Fruit fly (Drosophila melanogaster) whole organism, embryonic: ENCODE data around the gene Bro.

Source experiments
- Bdp1 ChIP-seq: fragments of 200-800 bp; sonication (Bioruptor generic); optimal IDR thresholded peaks from 3 replicates; lab custom pipeline; 2016; ENCODE audit warnings: missing biosample characterization, missing genetic modification characterization
- Blimp-1 ChIP-seq: fragments of 200-800 bp; sonication (Bioruptor generic); optimal IDR thresholded peaks from 3 replicates; lab custom pipeline; 2018; ENCODE audit warnings: missing biosample characterization, missing genetic modification characterization, mild to moderate bottlenecking, moderate library complexity, missing genetic modification reagents
- BtbVII ChIP-seq: fragments of 200-800 bp; sonication (Bioruptor generic); optimal IDR thresholded peaks from 3 replicates; lab custom pipeline; 2017; ENCODE audit warnings: missing biosample characterization, mild to moderate bottlenecking, missing genetic modification characterization
- CG10267 ChIP-seq: fragments of 200-800 bp; sonication (Bioruptor generic); optimal IDR thresholded peaks from 2 replicates; lab custom pipeline; 2018; ENCODE audit warnings: missing biosample characterization, mild to moderate bottlenecking, missing genetic modification characterization, moderate library complexity
- CG10274 ChIP-seq: fragments of 200-800 bp; sonication (Bioruptor generic); optimal IDR thresholded peaks from 3 replicates; lab custom pipeline; 2017; ENCODE audit warnings: missing biosample characterization, mild to moderate bottlenecking, missing genetic modification characterization
- CG12071 ChIP-seq: fragments of 200-800 bp; sonication (Bioruptor generic); optimal IDR thresholded peaks from 3 replicates; lab custom pipeline; 2018; ENCODE audit warnings: missing biosample characterization, mild to moderate bottlenecking, missing genetic modification characterization
- CG12391 ChIP-seq: fragments of 200-800 bp; sonication (Bioruptor generic); optimal IDR thresholded peaks from 3 replicates; lab custom pipeline; 2018; ENCODE audit warnings: missing biosample characterization, mild to moderate bottlenecking, missing genetic modification characterization, moderate library complexity
- CG14014 ChIP-seq: fragments of 200-800 bp; sonication (Bioruptor generic); IDR thresholded peaks from 2 replicates; pipeline ENCODE4 v1.3.6; 2022; ENCODE audit warnings: missing biosample characterization, missing genetic modification characterization
- CG1529 ChIP-seq: fragments of 200-800 bp; sonication (Bioruptor generic); optimal IDR thresholded peaks from 3 replicates; lab custom pipeline; 2018; ENCODE audit warnings: missing biosample characterization, missing genetic modification characterization
- CG15479 ChIP-seq: fragments of 200-800 bp; sonication (Bioruptor generic); optimal IDR thresholded peaks from 3 replicates; lab custom pipeline; 2019; ENCODE audit warnings: missing biosample characterization, mild to moderate bottlenecking, missing genetic modification characterization, moderate library complexity
- CG1603 ChIP-seq: fragments of 200-800 bp; sonication (Bioruptor generic); optimal IDR thresholded peaks from 2 replicates; lab custom pipeline; 2019; ENCODE audit warnings: missing biosample characterization, mild to moderate bottlenecking, missing genetic modification characterization, moderate library complexity
- CG2202 ChIP-seq: fragments of 200-800 bp; sonication (Bioruptor generic); optimal IDR thresholded peaks from 2 replicates; lab custom pipeline; 2018; ENCODE audit warnings: missing biosample characterization, mild to moderate bottlenecking, missing genetic modification characterization
- CG2712 ChIP-seq: fragments of 200-800 bp; optimal IDR thresholded peaks from 3 replicates; lab custom pipeline; 2019; ENCODE audit warnings: missing biosample characterization, mild to moderate bottlenecking, missing genetic modification characterization, moderate library complexity
- CG31388 ChIP-seq: fragments of 200-800 bp; sonication (Bioruptor generic); optimal IDR thresholded peaks from 2 replicates; lab custom pipeline; 2016; ENCODE audit warnings: missing biosample characterization, missing genetic modification characterization
- CG32532 ChIP-seq: fragments of 200-800 bp; sonication (Bioruptor generic); IDR thresholded peaks from 2 replicates; pipeline ENCODE4 v1.3.6; 2022; ENCODE audit warnings: missing biosample characterization, missing genetic modification characterization
- CG6765 ChIP-seq: fragments of 200-800 bp; sonication (Bioruptor generic); optimal IDR thresholded peaks from 3 replicates; lab custom pipeline; 2017; ENCODE audit warnings: missing biosample characterization, mild to moderate bottlenecking, missing genetic modification characterization
- CG9437 ChIP-seq: fragments of 200-800 bp; sonication (Bioruptor generic); optimal IDR thresholded peaks from 2 replicates; lab custom pipeline; 2018; ENCODE audit warnings: missing biosample characterization, mild to moderate bottlenecking, missing genetic modification characterization
- CoRest ChIP-seq: fragments of 200-800 bp; sonication (Bioruptor generic); optimal IDR thresholded peaks from 3 replicates; lab custom pipeline; 2018; ENCODE audit warnings: missing biosample characterization, mild to moderate bottlenecking, missing genetic modification characterization, moderate library complexity
- D19A ChIP-seq: fragments of 200-800 bp; optimal IDR thresholded peaks from 3 replicates; lab custom pipeline; 2019; ENCODE audit warnings: missing biosample characterization, mild to moderate bottlenecking, missing genetic modification characterization, moderate library complexity
- HLH4C ChIP-seq: fragments of 200-800 bp; sonication (Bioruptor generic); IDR thresholded peaks from 3 replicates; pipeline ENCODE4 v1.3.6; 2022; ENCODE audit warnings: missing biosample characterization, missing genetic modification characterization; ENCODE audit not compliant: partially characterized antibody
- Hand ChIP-seq: fragments of 200-800 bp; sonication (Bioruptor generic); optimal IDR thresholded peaks from 2 replicates; lab custom pipeline; 2017; ENCODE audit warnings: mild to moderate bottlenecking, missing biosample characterization, missing genetic modification reagents, missing genetic modification characterization
- HmgD ChIP-seq: fragments of 200-800 bp; sonication (Bioruptor generic); optimal IDR thresholded peaks from 3 replicates; lab custom pipeline; 2016; ENCODE audit warnings: missing biosample characterization, missing genetic modification characterization
- MTF-1 ChIP-seq: fragments of 200-800 bp; sonication (Bioruptor generic); optimal IDR thresholded peaks from 2 replicates; lab custom pipeline; 2018; ENCODE audit warnings: missing biosample characterization, mild to moderate bottlenecking, missing genetic modification characterization, borderline replicate concordance
- Med ChIP-seq: fragments of 200-800 bp; sonication (Bioruptor generic); peaks from one replicate; lab custom pipeline; 2016; ENCODE audit warnings: missing biosample characterization, missing genetic modification characterization, mild to moderate bottlenecking, inconsistent platforms, moderate library complexity
- Oli ChIP-seq: fragments of 200-800 bp; sonication (Bioruptor generic); optimal IDR thresholded peaks from 2 replicates; lab custom pipeline; 2018; ENCODE audit warnings: missing biosample characterization, mild to moderate bottlenecking, missing genetic modification characterization, moderate library complexity
- Sry-δ ChIP-seq: fragments of 200-800 bp; sonication (Bioruptor generic); optimal IDR thresholded peaks from 2 replicates; lab custom pipeline; 2016; ENCODE audit warnings: missing biosample characterization, missing genetic modification characterization
- Xrp1 ChIP-seq: fragments of 200-800 bp; sonication (Bioruptor generic); IDR thresholded peaks from 2 replicates; pipeline ENCODE4 v1.3.6; 2022; ENCODE audit warnings: missing biosample characterization, missing genetic modification characterization
- ac ChIP-seq: fragments of 200-800 bp; sonication (Bioruptor generic); optimal IDR thresholded peaks from 3 replicates; lab custom pipeline; 2017; ENCODE audit warnings: missing biosample characterization, mild to moderate bottlenecking, missing genetic modification characterization
- ap ChIP-seq: fragments of 200-800 bp; sonication (Bioruptor generic); IDR thresholded peaks from 2 replicates; pipeline ENCODE4 v1.3.6; 2022; ENCODE audit warnings: missing biosample characterization, missing genetic modification characterization
- ase ChIP-seq: fragments of 200-800 bp; sonication (Bioruptor generic); IDR thresholded peaks from 3 replicates; pipeline ENCODE4 v1.3.6; 2022; ENCODE audit warnings: missing biosample characterization, missing genetic modification characterization
- bbx ChIP-seq: fragments of 200-800 bp; sonication (Bioruptor generic); IDR thresholded peaks from 2 replicates; pipeline ENCODE4 v1.3.6; 2022; ENCODE audit warnings: missing biosample characterization, missing genetic modification characterization; ENCODE audit not compliant: partially characterized antibody
- bcd ChIP-seq: fragments of 200-800 bp; sonication (Bioruptor generic); optimal IDR thresholded peaks from 2 replicates; lab custom pipeline; 2017; ENCODE audit warnings: missing biosample characterization, mild to moderate bottlenecking, missing genetic modification characterization
- cad ChIP-seq: fragments of >200 bp; optimal IDR thresholded peaks from 2 replicates; lab custom pipeline; 2017; ENCODE audit warnings: missing biosample characterization, missing genetic modification characterization
- croc ChIP-seq: fragments of 200-800 bp; sonication (Bioruptor generic); conservative IDR thresholded peaks from 3 replicates; pipeline ENCODE4 v1.3.6; 2022; ENCODE audit warnings: missing biosample characterization, missing genetic modification characterization
- fd64A ChIP-seq: fragments of 200-800 bp; sonication (Bioruptor generic); optimal IDR thresholded peaks from 3 replicates; lab custom pipeline; 2018; ENCODE audit warnings: missing biosample characterization, mild to moderate bottlenecking, missing genetic modification characterization
- fu2 ChIP-seq: fragments of 200-800 bp; sonication (Bioruptor generic); optimal IDR thresholded peaks from 2 replicates; lab custom pipeline; 2016; ENCODE audit warnings: missing biosample characterization, missing genetic modification characterization
- gem ChIP-seq: fragments of 200-800 bp; sonication (Bioruptor generic); optimal IDR thresholded peaks from 2 replicates; lab custom pipeline; 2019; ENCODE audit warnings: missing biosample characterization, mild to moderate bottlenecking, missing genetic modification characterization, moderate library complexity
- jing ChIP-seq: fragments of 200-800 bp; sonication (Bioruptor generic); optimal IDR thresholded peaks from 2 replicates; lab custom pipeline; 2018; ENCODE audit warnings: missing biosample characterization, mild to moderate bottlenecking, missing genetic modification characterization
- kay ChIP-seq: fragments of 200-800 bp; sonication (Bioruptor generic); optimal IDR thresholded peaks from 2 replicates; lab custom pipeline; 2016; ENCODE audit warnings: missing biosample characterization, missing genetic modification characterization
- lilli ChIP-seq: fragments of 200-800 bp; sonication (Bioruptor generic); optimal IDR thresholded peaks from 3 replicates; lab custom pipeline; 2016; ENCODE audit warnings: missing biosample characterization, missing genetic modification characterization
- luna ChIP-seq: fragments of 200-800 bp; sonication (Bioruptor generic); optimal IDR thresholded peaks from 2 replicates; lab custom pipeline; 2016; ENCODE audit warnings: missing biosample characterization, missing genetic modification characterization
- mirr ChIP-seq: fragments of 200-800 bp; sonication (Bioruptor generic); optimal IDR thresholded peaks from 3 replicates; lab custom pipeline; 2018; ENCODE audit warnings: missing biosample characterization, mild to moderate bottlenecking, missing genetic modification characterization
- mld ChIP-seq: fragments of 200-800 bp; sonication (Bioruptor generic); IDR thresholded peaks from 3 replicates; pipeline ENCODE4 v1.3.6; 2022; ENCODE audit warnings: missing biosample characterization, missing genetic modification characterization; ENCODE audit not compliant: partially characterized antibody
- nerfin-2 ChIP-seq: fragments of 200-800 bp; sonication (Bioruptor generic); IDR thresholded peaks from 2 replicates; pipeline ENCODE4 v1.3.6; 2022; ENCODE audit warnings: missing biosample characterization, missing genetic modification characterization; ENCODE audit not compliant: partially characterized antibody
- p53 ChIP-seq: fragments of 200-800 bp; sonication (Bioruptor generic); optimal IDR thresholded peaks from 2 replicates; lab custom pipeline; 2016; ENCODE audit warnings: missing biosample characterization, missing genetic modification characterization
- phol ChIP-seq: fragments of 200-800 bp; sonication (Bioruptor generic); optimal IDR thresholded peaks from 3 replicates; lab custom pipeline; 2018; ENCODE audit warnings: missing biosample characterization, mild to moderate bottlenecking, missing genetic modification characterization, moderate library complexity
- pita ChIP-seq: fragments of 200-800 bp; sonication (Bioruptor generic); optimal IDR thresholded peaks from 2 replicates; lab custom pipeline; 2017; ENCODE audit warnings: missing biosample characterization, mild to moderate bottlenecking, missing genetic modification characterization
- tin ChIP-seq: fragments of 200-800 bp; sonication (Bioruptor generic); optimal IDR thresholded peaks from 3 replicates; lab custom pipeline; 2016; ENCODE audit warnings: missing biosample characterization, missing genetic modification characterization
- unc-4 ChIP-seq: fragments of 200-800 bp; sonication (Bioruptor generic); IDR thresholded peaks from 2 replicates; pipeline ENCODE4 v1.3.6; 2022; ENCODE audit warnings: missing biosample characterization, missing genetic modification characterization; ENCODE audit not compliant: partially characterized antibody

Bro gene

DNA sequence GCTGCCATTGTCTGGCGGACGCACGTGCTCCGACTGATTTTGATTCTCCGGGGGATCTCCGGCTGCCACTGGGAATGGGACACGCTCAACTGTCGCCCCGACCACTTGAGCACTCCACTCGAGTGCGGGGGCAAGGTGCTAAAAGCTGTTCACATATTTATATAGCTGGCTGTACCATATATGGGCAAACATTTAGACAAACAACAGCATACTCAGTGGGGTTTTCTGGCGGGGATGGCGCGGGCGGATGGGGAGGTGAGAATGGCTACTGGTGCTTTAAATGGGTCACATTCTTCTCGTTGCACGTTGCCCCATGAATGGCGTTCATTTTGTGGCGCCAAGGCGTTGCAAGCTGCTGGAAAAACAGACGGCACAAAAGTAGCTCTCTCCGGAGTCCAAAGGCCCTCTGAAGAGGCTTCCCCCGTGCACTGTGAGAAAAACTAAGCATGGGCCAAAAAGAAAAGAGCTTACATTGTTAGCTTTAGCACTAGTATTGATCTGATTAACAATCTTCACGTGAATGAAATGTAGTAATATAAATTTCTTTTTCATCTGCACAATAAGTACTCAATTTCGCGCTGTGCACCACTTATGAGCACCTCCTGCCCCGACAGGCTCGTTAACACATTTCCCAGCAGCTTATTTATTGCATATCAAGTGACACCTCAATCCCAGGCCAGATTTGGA, 43.2 kb downstream of the Bro start (continued):
- TF ChIP-seq Xrp1 (GFP tag; lab: Robert Waterston, UW) (peak; percentile 63; the same call in 1 of the 2 replicates), Sry-δ (no peak), CG10267 (peak; percentile 27), fu2 (no peak), bbx (no peak), D19A (peak; percentile 8), croc (peak; percentile 44; the same call in 2 of the 3 replicates), ac (no peak), CG1603 (tag; lab: Kevin White, UChicago) (peak; percentile 23), CG32532 (GFP tag; lab: Robert Waterston, UW) (no peak), jing (GFP tag; lab: Kevin White, UChicago) (no peak), luna (no peak), ase (peak; percentile 20; the same call in 1 of the 3 replicates), CG2712 (tag; lab: Kevin White, UChicago) (peak; percentile 58), MTF-1 (GFP tag; lab: Kevin White, UChicago) (peak; percentile 62), HmgD (GFP tag; lab: Kevin White, UChicago) (no peak), p53 (peak; percentile 15), nerfin-2 (GFP tag; lab: Robert Waterston, UW) (no peak), CG31388 (GFP tag; lab: Kevin White, UChicago) (no peak), mirr (GFP tag; lab: Kevin White, UChicago) (peak; percentile 17), unc-4 (GFP tag; lab: Robert Waterston, UW) (no peak), lilli (GFP tag; lab: Kevin White, UChicago) (peak; percentile 1), ap (GFP tag; lab: Robert Waterston, UW) (no peak), CG2202 (peak; percentile 36), CG12071 (peak; percentile 70), CG6765 (GFP tag; lab: Kevin White, UChicago) (peak; percentile 6), CG9437 (GFP tag; lab: Kevin White, UChicago) (no peak), CG15479 (no peak), fd64A (GFP tag; lab: Kevin White, UChicago) (peak; percentile 61), gem (tag; lab: Kevin White, UChicago) (peak; percentile 50), CG1529 (peak; percentile 11), kay (peak; percentile 9), CG10274 (no peak), tin (peak; percentile 54), Hand (no peak), CoRest (tag; lab: Kevin White, UChicago) (peak; percentile 21), Bdp1 (peak; percentile 8), HLH4C (GFP tag; lab: Robert Waterston, UW) (no peak), CG14014 (GFP tag; lab: Robert Waterston, UW) (no peak), Oli (tag; lab: Kevin White, UChicago) (peak; percentile 8), mld (GFP tag; lab: Robert Waterston, UW) (no peak), Med (GFP tag; lab: Kevin White, UChicago) (peak; percentile 76), bcd (peak; percentile 12), cad (GFP tag; lab: Kevin White, UChicago) (no peak), BtbVII (GFP tag; lab: Kevin White, UChicago) (peak; percentile 23), Blimp-1 (peak; percentile 58), pita (GFP tag; lab: Kevin White, UChicago) (no peak), phol (peak; percentile 54), CG12391 (tag; lab: Kevin White, UChicago) (peak; percentile 27)
